Worm (Caenorhabditis elegans) whole organism, L1 larva: ENCODE measurements around the gene ZK616.3.

Experiments used
- efl-1 ChIP-seq, 4 experiments: fragments of 150-350 bp; optimal IDR thresholded peaks in 3 of 4; peaks in 1 of 4; 1 replicate in 1 of 4; 2 replicates in 3 of 4; lab custom pipeline; 2014; ENCODE audit warnings: missing biosample characterization in 2 of 4, missing genetic modification characterization in 2 of 4, missing genetic modification reagents in 2 of 4
- fos-1 ChIP-seq: fragments of 150-350 bp; optimal IDR thresholded peaks from 2 replicates; lab custom pipeline; 2014; ENCODE audit warnings: missing biosample characterization, missing genetic modification characterization
- irx-1 ChIP-seq: sonication (generic microtip); optimal IDR thresholded peaks from 2 replicates; lab custom pipeline; 2016; ENCODE audit warnings: missing genetic modification characterization, missing compliant biosample characterization
- nhr-28 ChIP-seq: fragments of 150-350 bp; optimal IDR thresholded peaks from 2 replicates; lab custom pipeline; 2014; ENCODE audit warnings: missing biosample characterization, missing genetic modification characterization
- sptf-1 ChIP-seq: fragments of 150-350 bp; optimal IDR thresholded peaks from 2 replicates; lab custom pipeline; 2014; ENCODE audit warnings: missing biosample characterization, missing genetic modification characterization
- zag-1 ChIP-seq: fragments of 150-350 bp; optimal IDR thresholded peaks from 2 replicates; lab custom pipeline; 2014; ENCODE audit warnings: missing biosample characterization, missing genetic modification characterization
- ztf-11 ChIP-seq, 2 experiments: sonication (generic microtip); optimal IDR thresholded peaks; 2 replicates each; lab custom pipeline; 2016 to 2017; ENCODE audit warnings: missing genetic modification characterization in 2 of 2, missing biosample characterization in 1 of 2, missing compliant biosample characterization in 1 of 2

ce11 chrIV:5367899-5368298, 29.0 kb upstream of the ZK616.3 start:
- no peak for TF ChIP-seq zag-1 (tag; lab: Kevin White, UChicago)
- no peak for TF ChIP-seq irx-1 (tag; lab: Kevin White, UChicago)
- TF ChIP-seq ztf-11 (tag; optimal IDR thresholded peaks at IDR 0.05; lab: Kevin White, UChicago) = no peak
- no peak for TF ChIP-seq nhr-28 (tag; lab: Kevin White, UChicago)
- no peak for TF ChIP-seq efl-1 (optimal IDR thresholded peaks at IDR 0.05; lab: Kevin White, UChicago)
- TF ChIP-seq efl-1 (GFP tag; optimal IDR thresholded peaks at IDR 0.05 in 1 of 2; lab: Kevin White, UChicago) = peak in 1 of 2 experiments; percentile 92
- TF ChIP-seq fos-1 (tag; lab: Kevin White, UChicago) = no peak
- no peak for TF ChIP-seq sptf-1 (tag; lab: Kevin White, UChicago)
